Worm (Caenorhabditis elegans) whole organism, L4 larva: ENCODE measurements around the gene T04C10.3.

Source experiments
- F10B5.3 ChIP-seq: sonication (generic microtip); optimal IDR thresholded peaks from 2 replicates; lab custom pipeline; 2016; ENCODE audit warnings: mild to moderate bottlenecking, missing genetic modification characterization, missing compliant biosample characterization
- F26F4.8 ChIP-seq: fragments of 200-800 bp; sonication (Bioruptor generic); conservative IDR thresholded peaks from 2 replicates; pipeline ENCODE4 v1.3.6; 2022; ENCODE audit warnings: missing genetic modification characterization, missing compliant biosample characterization
- F44E2.7 ChIP-seq: fragments of 200-800 bp; sonication (Bioruptor generic); IDR thresholded peaks from 2 replicates; pipeline ENCODE4 v2.1.2; 2022; ENCODE audit warnings: missing genetic modification characterization, missing compliant biosample characterization
- F49E8.2 ChIP-seq: sonication (generic microtip); optimal IDR thresholded peaks from 2 replicates; lab custom pipeline; 2016; ENCODE audit warnings: missing compliant biosample characterization, mild to moderate bottlenecking, missing genetic modification characterization, borderline replicate concordance
- R02D3.7 ChIP-seq: fragments of 150-350 bp; sonication (generic microtip); optimal IDR thresholded peaks from 3 replicates; lab custom pipeline; 2014; ENCODE audit warnings: missing biosample characterization, missing genetic modification characterization
- T20F7.1 ChIP-seq: fragments of 200-800 bp; sonication (Bioruptor generic); optimal IDR thresholded peaks from 2 replicates; lab custom pipeline; 2018; ENCODE audit warnings: mild to moderate bottlenecking, missing genetic modification characterization, missing compliant biosample characterization
- T26A8.4 ChIP-seq: fragments of 200-800 bp; sonication (Bioruptor generic); IDR thresholded peaks from 2 replicates; pipeline ENCODE4 v1.3.6; 2022; ENCODE audit warnings: missing genetic modification characterization, missing compliant biosample characterization
- Y105C5A.15 ChIP-seq: fragments of 200-800 bp; sonication (Bioruptor generic); IDR thresholded peaks from 2 replicates; pipeline ENCODE4 v1.3.6; 2022; ENCODE audit warnings: missing genetic modification characterization, missing compliant biosample characterization
- ZK546.5 ChIP-seq, 2 experiments: sonication (generic microtip); optimal IDR thresholded peaks; 2 replicates each; lab custom pipeline; 2017; ENCODE audit warnings: missing biosample characterization in 2 of 2, missing genetic modification characterization in 2 of 2
- arid-1 ChIP-seq: fragments of 200-800 bp; sonication (Bioruptor generic); conservative IDR thresholded peaks from 2 replicates; pipeline ENCODE4 v1.3.6; 2022; ENCODE audit warnings: missing genetic modification reagents, missing genetic modification characterization, missing compliant biosample characterization
- ceh-28 ChIP-seq: fragments of 150-350 bp; optimal IDR thresholded peaks from 2 replicates; lab custom pipeline; 2014; ENCODE audit warnings: missing biosample characterization, missing genetic modification reagents, missing genetic modification characterization
- ceh-32 ChIP-seq: sonication (generic microtip); optimal IDR thresholded peaks from 2 replicates; lab custom pipeline; 2016; ENCODE audit warnings: mild to moderate bottlenecking, missing genetic modification characterization, missing compliant biosample characterization; ENCODE audit not compliant: poor library complexity
- ceh-44 ChIP-seq: fragments of 200-800 bp; sonication (Bioruptor generic); IDR thresholded peaks from 2 replicates; pipeline ENCODE4 v1.3.6; 2022; ENCODE audit warnings: missing genetic modification reagents, missing genetic modification characterization, missing compliant biosample characterization
- ctbp-1 ChIP-seq: fragments of 200-800 bp; sonication (Bioruptor generic); IDR thresholded peaks from 2 replicates; pipeline ENCODE4 v1.3.6; 2022; ENCODE audit warnings: missing genetic modification reagents, missing genetic modification characterization, missing compliant biosample characterization
- daf-12 ChIP-seq: fragments of 150-350 bp; optimal IDR thresholded peaks from 2 replicates; lab custom pipeline; 2014; ENCODE audit warnings: missing biosample characterization, missing genetic modification reagents, missing genetic modification characterization
- daf-19 ChIP-seq: fragments of 200-800 bp; sonication (Bioruptor generic); conservative IDR thresholded peaks from 2 replicates; pipeline ENCODE4 v1.3.6; 2022; ENCODE audit warnings: missing genetic modification characterization, missing compliant biosample characterization
- daf-8 ChIP-seq: fragments of 200-800 bp; sonication (Bioruptor generic); IDR thresholded peaks from 2 replicates; pipeline ENCODE4 v1.3.6; 2022; ENCODE audit warnings: missing genetic modification characterization, missing compliant biosample characterization
- duxl-1 ChIP-seq: sonication (generic microtip); optimal IDR thresholded peaks from 2 replicates; lab custom pipeline; 2016; ENCODE audit warnings: mild to moderate bottlenecking, missing genetic modification characterization, moderate library complexity, missing compliant biosample characterization; ENCODE audit not compliant: poor library complexity
- dve-1 ChIP-seq: sonication (generic microtip); optimal IDR thresholded peaks from 2 replicates; lab custom pipeline; 2017; ENCODE audit warnings: antibody characterized with exemption, mild to moderate bottlenecking, missing genetic modification characterization, missing compliant biosample characterization; ENCODE audit not compliant: insufficient read depth
- egl-27 ChIP-seq: sonication (generic microtip); optimal IDR thresholded peaks from 3 replicates; lab custom pipeline; 2017; ENCODE audit warnings: missing biosample characterization, missing genetic modification reagents, missing genetic modification characterization
- hif-1 ChIP-seq, 2 experiments: sonication (generic microtip); optimal IDR thresholded peaks; 2 replicates each; lab custom pipeline; 2016 to 2017; ENCODE audit warnings: missing compliant biosample characterization in 2 of 2, missing genetic modification characterization in 2 of 2, missing genetic modification reagents in 2 of 2, missing genotype in 2 of 2, mild to moderate bottlenecking in 1 of 2
- hlh-11 ChIP-seq: fragments of 200-800 bp; sonication (Bioruptor generic); optimal IDR thresholded peaks from 2 replicates; lab custom pipeline; 2018; ENCODE audit warnings: mild to moderate bottlenecking, missing genetic modification characterization, missing compliant biosample characterization
- jun-1 ChIP-seq: fragments of 150-350 bp; optimal IDR thresholded peaks from 2 replicates; lab custom pipeline; 2014; ENCODE audit warnings: missing biosample characterization, missing genetic modification reagents, missing genetic modification characterization
- lin-13 ChIP-seq: fragments of 150-350 bp; optimal IDR thresholded peaks from 2 replicates; lab custom pipeline; 2014; ENCODE audit warnings: missing biosample characterization, missing genetic modification reagents, missing genetic modification characterization
- lin-39 ChIP-seq: fragments of 150-350 bp; optimal IDR thresholded peaks from 2 replicates; lab custom pipeline; 2014; ENCODE audit warnings: missing biosample characterization, missing genetic modification reagents, missing genetic modification characterization
- lsy-2 ChIP-seq, 2 experiments: fragments of 150-350 bp in 1 of 2; sonication (generic microtip) in 1 of 2; optimal IDR thresholded peaks; 2 replicates each; lab custom pipeline; 2014 to 2017; ENCODE audit warnings: missing biosample characterization in 2 of 2, missing genetic modification characterization in 2 of 2
- mdt-29 ChIP-seq: fragments of 200-800 bp; sonication (Bioruptor generic); IDR thresholded peaks from 2 replicates; pipeline ENCODE4 v1.3.6; 2022; ENCODE audit warnings: missing genetic modification reagents, missing genetic modification characterization, missing compliant biosample characterization
- mes-2 ChIP-seq: sonication (generic microtip); optimal IDR thresholded peaks from 2 replicates; lab custom pipeline; 2016; ENCODE audit warnings: missing genotype, mild to moderate bottlenecking, missing genetic modification characterization, missing compliant biosample characterization; ENCODE audit not compliant: poor library complexity, severe bottlenecking
- nhr-102 ChIP-seq: sonication (generic microtip); optimal IDR thresholded peaks from 2 replicates; lab custom pipeline; 2016; ENCODE audit warnings: mild to moderate bottlenecking, missing genetic modification characterization, moderate library complexity, missing compliant biosample characterization
- nhr-111 ChIP-seq: fragments of 200-800 bp; sonication (Bioruptor generic); optimal IDR thresholded peaks from 2 replicates; lab custom pipeline; 2018; ENCODE audit warnings: mild to moderate bottlenecking, missing genetic modification characterization, missing compliant biosample characterization
- nhr-41 ChIP-seq: fragments of 200-800 bp; sonication (Bioruptor generic); IDR thresholded peaks from 2 replicates; pipeline ENCODE4 v1.3.6; 2022; ENCODE audit warnings: missing genetic modification reagents, missing genetic modification characterization, missing compliant biosample characterization
- nhr-48 ChIP-seq: sonication (generic microtip); optimal IDR thresholded peaks from 2 replicates; lab custom pipeline; 2016; ENCODE audit warnings: mild to moderate bottlenecking, missing genetic modification characterization, missing compliant biosample characterization
- nhr-77 ChIP-seq: fragments of 150-350 bp; optimal IDR thresholded peaks from 2 replicates; lab custom pipeline; 2014; ENCODE audit warnings: missing biosample characterization, missing genetic modification characterization
- pha-4 ChIP-seq, 2 experiments: fragments of 150-350 bp in 1 of 2; fragments of 200-800 bp in 1 of 2; sonication (Bioruptor generic) in 1 of 2; IDR thresholded peaks in 1 of 2; optimal IDR thresholded peaks in 1 of 2; 2 replicates each; pipeline versions ENCODE4 v1.3.6 to Lab custom; 2014 to 2022; ENCODE audit warnings: missing genetic modification characterization in 2 of 2, missing genetic modification reagents in 2 of 2, missing biosample characterization in 1 of 2, missing compliant biosample characterization in 1 of 2
- php-3 ChIP-seq: fragments of 200-800 bp; sonication (Bioruptor generic); IDR thresholded peaks from 2 replicates; pipeline ENCODE4 v1.3.6; 2022; ENCODE audit warnings: missing genetic modification reagents, missing genetic modification characterization, missing compliant biosample characterization
- pqm-1 ChIP-seq: sonication (generic microtip); optimal IDR thresholded peaks from 2 replicates; lab custom pipeline; 2017; ENCODE audit warnings: missing biosample characterization, missing genetic modification characterization
- saeg-2 ChIP-seq: fragments of 200-800 bp; sonication (Bioruptor generic); IDR thresholded peaks from 2 replicates; pipeline ENCODE4 v1.3.6; 2022; ENCODE audit warnings: missing genetic modification reagents, missing genetic modification characterization, missing compliant biosample characterization
- skn-1 ChIP-seq: fragments of 150-350 bp; optimal IDR thresholded peaks from 2 replicates; lab custom pipeline; 2014; ENCODE audit warnings: missing biosample characterization, missing genetic modification characterization
- snpc-4 ChIP-seq: fragments of 150-350 bp; optimal IDR thresholded peaks from 2 replicates; lab custom pipeline; 2014; ENCODE audit warnings: missing biosample characterization, missing genetic modification characterization
- spr-1 ChIP-seq: sonication (generic microtip); optimal IDR thresholded peaks from 2 replicates; lab custom pipeline; 2016; ENCODE audit warnings: mild to moderate bottlenecking, missing genetic modification characterization, missing compliant biosample characterization
- spr-3 ChIP-seq: fragments of 200-800 bp; sonication (Bioruptor generic); optimal IDR thresholded peaks from 2 replicates; lab custom pipeline; 2018; ENCODE audit warnings: mild to moderate bottlenecking, missing genetic modification characterization, missing compliant biosample characterization
- unc-39 ChIP-seq: sonication (generic microtip); optimal IDR thresholded peaks from 2 replicates; lab custom pipeline; 2017; ENCODE audit warnings: missing biosample characterization, missing genetic modification characterization
- unc-62 ChIP-seq, 3 experiments: fragments of 150-350 bp in 1 of 3; sonication (generic microtip); optimal IDR thresholded peaks in 2 of 3; peaks in 1 of 3; 1 replicate in 1 of 3; 2 replicates in 2 of 3; lab custom pipeline; 2014 to 2017; ENCODE audit warnings: missing biosample characterization in 3 of 3, missing genetic modification characterization in 3 of 3, missing genetic modification reagents in 3 of 3, missing genotype in 1 of 3
- zag-1 ChIP-seq: fragments of 150-350 bp; optimal IDR thresholded peaks from 2 replicates; lab custom pipeline; 2014; ENCODE audit warnings: missing biosample characterization, missing genetic modification characterization
- ztf-11 ChIP-seq: fragments of 150-350 bp; optimal IDR thresholded peaks from 2 replicates; lab custom pipeline; 2014; ENCODE audit warnings: missing biosample characterization, missing genetic modification characterization
- ztf-7 ChIP-seq: fragments of 150-350 bp; optimal IDR thresholded peaks from 2 replicates; lab custom pipeline; 2014; ENCODE audit warnings: missing biosample characterization, missing genetic modification characterization

Gene T04C10.3

DNA sequence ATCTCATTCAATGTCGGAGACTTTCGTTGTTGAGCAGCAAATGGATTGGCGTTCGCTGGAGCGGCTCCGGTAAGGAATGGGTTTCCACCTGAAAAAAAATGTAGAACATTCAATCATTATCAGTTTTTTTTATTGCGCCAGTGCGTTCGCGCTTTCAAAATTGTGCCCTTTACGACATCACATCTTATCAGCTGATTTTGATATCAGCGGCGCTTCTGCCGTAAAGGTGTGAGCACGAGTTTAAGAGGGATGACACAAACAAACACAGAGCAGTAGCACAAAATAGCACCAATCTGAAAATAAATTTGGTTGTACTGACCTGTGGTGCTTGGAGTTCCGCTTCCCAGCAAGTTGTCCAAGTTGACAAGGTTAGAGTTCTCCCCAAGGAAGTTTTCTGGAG, 4.6 kb downstream of the T04C10.3 start (continued):
- TF ChIP-seq lsy-2 (tag; optimal IDR thresholded peaks at IDR 0.05; lab: Kevin White, UChicago) (no peak), duxl-1 (tag; lab: Kevin White, UChicago) (no peak), spr-3 (GFP tag; lab: Kevin White, UChicago) (no peak), R02D3.7 (tag; lab: Kevin White, UChicago) (no peak), F26F4.8 (GFP tag; lab: Robert Waterston, UW) (no peak), ceh-44 (no peak), nhr-41 (no peak), zag-1 (tag; lab: Kevin White, UChicago) (no peak), Y105C5A.15 (no peak), T26A8.4 (GFP tag; lab: Robert Waterston, UW) (no peak), unc-39 (tag; lab: Kevin White, UChicago) (no peak), ctbp-1 (GFP tag; lab: Robert Waterston, UW) (no peak), egl-27 (tag; lab: Kevin White, UChicago) (no peak), snpc-4 (tag; lab: Kevin White, UChicago) (no peak), daf-19 (no peak), hlh-11 (tag; lab: Kevin White, UChicago) (peak; percentile 81), T20F7.1 (GFP tag; lab: Kevin White, UChicago) (no peak), lin-13 (GFP tag; lab: Kevin White, UChicago) (no peak), skn-1 (tag; lab: Kevin White, UChicago) (no peak)

DNA sequence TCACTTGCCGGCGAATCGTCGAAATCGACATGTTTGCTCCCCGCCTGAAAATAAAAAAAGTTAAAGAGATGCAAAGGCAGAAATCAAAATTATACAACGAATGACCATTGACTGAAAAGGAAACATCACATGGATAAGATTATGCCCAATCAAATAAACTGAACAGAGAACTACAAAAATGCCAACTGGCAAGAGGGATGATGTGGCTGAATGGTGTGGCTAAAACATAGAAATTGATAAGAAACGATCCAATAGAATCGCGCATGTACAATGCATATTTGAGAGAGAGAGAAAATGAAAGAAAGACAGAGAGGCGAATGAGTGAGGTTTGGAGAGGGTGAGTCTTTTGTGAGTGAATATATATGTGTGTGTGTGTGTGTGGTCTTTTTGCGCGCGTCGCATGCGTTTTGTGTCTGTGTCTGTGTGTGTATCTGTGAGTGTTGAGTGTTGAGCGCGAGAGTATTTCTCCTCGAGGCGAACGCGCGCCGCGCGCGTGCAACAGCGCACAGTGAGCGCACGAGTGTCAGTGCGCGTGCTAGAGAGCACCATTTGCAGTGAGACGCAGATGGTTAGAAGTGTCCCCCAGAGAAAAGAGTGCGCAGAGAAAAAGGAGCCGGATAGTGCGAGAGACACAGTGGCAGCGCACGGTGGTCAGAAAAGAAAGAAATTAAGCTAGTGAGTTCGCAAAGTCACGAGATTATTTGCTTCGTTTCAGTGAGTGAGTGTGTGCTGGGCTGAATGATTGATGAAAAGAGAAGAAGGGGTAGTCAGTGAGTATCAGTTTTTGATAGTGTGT, 6.5 kb downstream of the T04C10.3 start, which contains the start of gene epn-1:
TSS of gene epn-1 (minus strand) at position 51 of the 796 bp plus-strand sequence.
- TF ChIP-seq lsy-2 (tag; optimal IDR thresholded peaks at IDR 0.05; lab: Kevin White, UChicago) (peak; percentile 89 to 90), nhr-102 (tag; lab: Kevin White, UChicago) (peak; percentile 98), jun-1 (tag; lab: Kevin White, UChicago) (peak; percentile 93), daf-8 (GFP tag; lab: Robert Waterston, UW) (0 out of 2 replicates have a peak, but pooled peaks have one; percentile 55), unc-62 (GFP tag; optimal IDR thresholded peaks at IDR 0.05 in 1 of 2; lab: Kevin White, UChicago) (peak in 1 of 2 experiments; percentile 100), unc-62 (tag; optimal IDR thresholded peaks at IDR 0.05; lab: Kevin White, UChicago) (peak; percentile 21), mdt-29 (peak; percentile 90), F10B5.3 (tag; lab: Kevin White, UChicago) (peak; percentile 74), php-3 (GFP tag; lab: Robert Waterston, UW) (peak; percentile 92), pha-4 (GFP tag; IDR thresholded peaks at IDR 0.05; lab: Robert Waterston, UW) (peak; percentile 96), pha-4 (tag; optimal IDR thresholded peaks at IDR 0.05; lab: Kevin White, UChicago) (no peak), nhr-77 (tag; lab: Kevin White, UChicago) (peak; percentile 82), daf-12 (tag; lab: Kevin White, UChicago) (no peak), ceh-32 (tag; lab: Kevin White, UChicago) (peak; percentile 65), dve-1 (tag; lab: Kevin White, UChicago) (peak; percentile 95), spr-1 (tag; lab: Kevin White, UChicago) (peak; percentile 94), arid-1 (GFP tag; lab: Robert Waterston, UW) (peak; percentile 76), saeg-2 (GFP tag; lab: Robert Waterston, UW) (peak; percentile 95), F49E8.2 (tag; lab: Kevin White, UChicago) (no peak), F44E2.7 (GFP tag; lab: Robert Waterston, UW) (no peak), nhr-41 (peak; percentile 68; the same call in 1 of the 2 replicates), egl-27 (tag; lab: Kevin White, UChicago) (no peak), hif-1 (tag; optimal IDR thresholded peaks at IDR 0.05; lab: Kevin White, UChicago) (peak; percentile 83 to 97), mes-2 (tag; lab: Kevin White, UChicago) (peak; percentile 80), ZK546.5 (tag; optimal IDR thresholded peaks at IDR 0.05; lab: Kevin White, UChicago) (peak in 1 of 2 experiments; percentile 49), ztf-7 (peak; percentile 59), daf-19 (no peak), hlh-11 (tag; lab: Kevin White, UChicago) (peak; percentile 100), nhr-48 (peak; percentile 99), lin-39 (tag; lab: Kevin White, UChicago) (peak; percentile 36), nhr-111 (GFP tag; lab: Kevin White, UChicago) (peak; percentile 48), ceh-28 (peak; percentile 39), ztf-11 (tag; lab: Kevin White, UChicago) (no peak), pqm-1 (tag; lab: Kevin White, UChicago) (peak; percentile 23)
